Worm (Caenorhabditis elegans) whole organism, late embryonic: ENCODE data around the gene T19H12.3.

Experiments used
- C08G9.2 ChIP-seq: sonication (generic microtip); optimal IDR thresholded peaks from 2 replicates; lab custom pipeline; 2016; ENCODE audit warnings: mild to moderate bottlenecking, missing genetic modification characterization, moderate library complexity, missing compliant biosample characterization
- K02D7.2 ChIP-seq: sonication (generic microtip); optimal IDR thresholded peaks from 2 replicates; lab custom pipeline; 2017; ENCODE audit warnings: mild to moderate bottlenecking, missing genetic modification characterization, missing compliant biosample characterization
- Y22D7AL.16 ChIP-seq: sonication (generic microtip); optimal IDR thresholded peaks from 2 replicates; lab custom pipeline; 2016; ENCODE audit warnings: missing genetic modification characterization, missing compliant biosample characterization
- ahr-1 ChIP-seq: sonication (generic microtip); optimal IDR thresholded peaks from 2 replicates; lab custom pipeline; 2016; ENCODE audit warnings: missing genetic modification characterization, missing compliant biosample characterization
- ama-1 ChIP-seq: fragments of 150-350 bp; optimal IDR thresholded peaks from 2 replicates; lab custom pipeline; 2014
- ceh-14 ChIP-seq: sonication (generic microtip); optimal IDR thresholded peaks from 2 replicates; lab custom pipeline; 2016; ENCODE audit warnings: missing genotype, missing genetic modification characterization, missing compliant biosample characterization
- ceh-19 ChIP-seq: fragments of 200-800 bp; sonication (Bioruptor generic); optimal IDR thresholded peaks from 2 replicates; lab custom pipeline; 2018; ENCODE audit warnings: mild to moderate bottlenecking, missing genetic modification characterization, missing compliant biosample characterization
- ceh-24 ChIP-seq: sonication (generic microtip); optimal IDR thresholded peaks from 2 replicates; lab custom pipeline; 2016; ENCODE audit warnings: mild to moderate bottlenecking, missing genetic modification characterization, missing compliant biosample characterization
- ceh-30 ChIP-seq: fragments of 150-350 bp; optimal IDR thresholded peaks from 2 replicates; lab custom pipeline; 2014; ENCODE audit warnings: missing biosample characterization, missing genetic modification characterization
- ceh-31 ChIP-seq: sonication (generic microtip); optimal IDR thresholded peaks from 2 replicates; lab custom pipeline; 2016; ENCODE audit warnings: missing genetic modification characterization, missing compliant biosample characterization
- ceh-45 ChIP-seq: fragments of 200-800 bp; sonication (Bioruptor generic); IDR thresholded peaks from 2 replicates; pipeline ENCODE4 v1.3.6; 2022; ENCODE audit warnings: missing genetic modification reagents, missing genetic modification characterization, missing compliant biosample characterization
- che-1 ChIP-seq: sonication (generic microtip); optimal IDR thresholded peaks from 2 replicates; lab custom pipeline; 2016; ENCODE audit warnings: mild to moderate bottlenecking, missing genetic modification characterization, missing compliant biosample characterization
- dmd-4 ChIP-seq: sonication (generic microtip); optimal IDR thresholded peaks from 2 replicates; lab custom pipeline; 2016; ENCODE audit warnings: borderline replicate concordance, missing genetic modification characterization, missing compliant biosample characterization
- dve-1 ChIP-seq: sonication (generic microtip); optimal IDR thresholded peaks from 2 replicates; lab custom pipeline; 2017; ENCODE audit warnings: antibody characterized with exemption, mild to moderate bottlenecking, missing genetic modification characterization, missing compliant biosample characterization
- elt-2 ChIP-seq: sonication (generic microtip); optimal IDR thresholded peaks from 2 replicates; lab custom pipeline; 2016; ENCODE audit warnings: missing genetic modification reagents, missing genetic modification characterization, missing compliant biosample characterization
- eyg-1 ChIP-seq: sonication (generic microtip); optimal IDR thresholded peaks from 2 replicates; lab custom pipeline; 2016; ENCODE audit warnings: missing genotype, missing genetic modification characterization, missing compliant biosample characterization
- gmeb-2 ChIP-seq: sonication (generic microtip); optimal IDR thresholded peaks from 2 replicates; lab custom pipeline; 2016; ENCODE audit warnings: missing genetic modification characterization, inconsistent platforms, missing compliant biosample characterization
- hlh-13 ChIP-seq: fragments of 200-800 bp; sonication (Bioruptor generic); optimal IDR thresholded peaks from 2 replicates; lab custom pipeline; 2018; ENCODE audit warnings: mild to moderate bottlenecking, missing genetic modification characterization, missing compliant biosample characterization
- hlh-30 ChIP-seq: sonication (generic microtip); optimal IDR thresholded peaks from 2 replicates; lab custom pipeline; 2017; ENCODE audit warnings: antibody characterized with exemption, missing genetic modification characterization, missing compliant biosample characterization; ENCODE audit not compliant: insufficient read depth
- hlh-6 ChIP-seq: sonication (generic microtip); optimal IDR thresholded peaks from 2 replicates; lab custom pipeline; 2016; ENCODE audit warnings: missing genotype, missing genetic modification characterization, missing compliant biosample characterization
- lim-6 ChIP-seq: sonication (generic microtip); optimal IDR thresholded peaks from 2 replicates; lab custom pipeline; 2016; ENCODE audit warnings: missing genetic modification characterization, missing compliant biosample characterization
- lin-11 ChIP-seq: fragments of 200-800 bp; sonication (Bioruptor generic); optimal IDR thresholded peaks from 2 replicates; lab custom pipeline; 2018; ENCODE audit warnings: mild to moderate bottlenecking, missing genetic modification characterization, missing compliant biosample characterization
- madf-2 ChIP-seq: sonication (generic microtip); optimal IDR thresholded peaks from 2 replicates; lab custom pipeline; 2017; ENCODE audit warnings: missing genetic modification characterization, missing compliant biosample characterization
- mec-3 ChIP-seq: sonication (generic microtip); optimal IDR thresholded peaks from 2 replicates; lab custom pipeline; 2016; ENCODE audit warnings: borderline replicate concordance, missing genetic modification characterization, missing compliant biosample characterization
- nfya-1 ChIP-seq: sonication (generic microtip); optimal IDR thresholded peaks from 2 replicates; lab custom pipeline; 2017; ENCODE audit warnings: missing genetic modification characterization, mild to moderate bottlenecking, missing compliant biosample characterization, antibody characterized with exemption, moderate library complexity
- pag-3 ChIP-seq: sonication (generic microtip); optimal IDR thresholded peaks from 2 replicates; lab custom pipeline; 2016; ENCODE audit warnings: missing compliant biosample characterization, missing genetic modification characterization, borderline replicate concordance
- pat-9 ChIP-seq: fragments of 200-800 bp; sonication (Bioruptor generic); optimal IDR thresholded peaks from 2 replicates; lab custom pipeline; 2018; ENCODE audit warnings: mild to moderate bottlenecking, missing genetic modification characterization, moderate library complexity, missing compliant biosample characterization
- pax-1 ChIP-seq: fragments of 150-350 bp; optimal IDR thresholded peaks from 2 replicates; lab custom pipeline; 2014; ENCODE audit warnings: missing biosample characterization, missing genetic modification characterization
- pha-4 ChIP-seq: fragments of 150-350 bp; optimal IDR thresholded peaks from 2 replicates; lab custom pipeline; 2018; ENCODE audit warnings: missing biosample characterization, missing genetic modification reagents, missing genetic modification characterization
- pqm-1 ChIP-seq: sonication (generic microtip); optimal IDR thresholded peaks from 2 replicates; lab custom pipeline; 2016; ENCODE audit warnings: missing genetic modification characterization, missing compliant biosample characterization
- pros-1 ChIP-seq: fragments of 150-350 bp; optimal IDR thresholded peaks from 2 replicates; lab custom pipeline; 2014; ENCODE audit warnings: missing biosample characterization, missing genetic modification reagents, missing genetic modification characterization
- sdc-2 ChIP-seq: sonication (generic microtip); optimal IDR thresholded peaks from 2 replicates; lab custom pipeline; 2016; ENCODE audit warnings: missing genotype, missing genetic modification characterization, missing compliant biosample characterization
- syd-9 ChIP-seq: sonication (generic microtip); optimal IDR thresholded peaks from 2 replicates; lab custom pipeline; 2016; ENCODE audit warnings: mild to moderate bottlenecking, missing genetic modification characterization, moderate library complexity, missing compliant biosample characterization
- tbx-2 ChIP-seq: sonication (generic microtip); optimal IDR thresholded peaks from 2 replicates; lab custom pipeline; 2016; ENCODE audit warnings: missing genetic modification characterization, missing compliant biosample characterization
- ttx-3 ChIP-seq: sonication (generic microtip); optimal IDR thresholded peaks from 2 replicates; lab custom pipeline; 2016; ENCODE audit warnings: missing genetic modification reagents, missing genetic modification characterization, missing compliant biosample characterization
- unc-3 ChIP-seq, 2 experiments: fragments of 200-800 bp in 1 of 2; sonication (Bioruptor generic) in 1 of 2; sonication (generic microtip) in 1 of 2; conservative IDR thresholded peaks in 1 of 2; optimal IDR thresholded peaks in 1 of 2; 2 replicates each; pipeline versions ENCODE4 v1.3.6 to Lab custom; 2016 to 2022; ENCODE audit warnings: missing compliant biosample characterization in 2 of 2, missing genetic modification characterization in 2 of 2, missing genetic modification reagents in 1 of 2

Gene T19H12.3

ce11 chrV:4885372-4885771, at the start of gene T19H12.3:
Gene T19H12.3 (plus strand): TSS chrV:4885672.
- no peak for TF ChIP-seq ceh-24 (tag; lab: Kevin White, UChicago)
- no peak for TF ChIP-seq hlh-30 (tag; lab: Kevin White, UChicago)
- TF ChIP-seq dmd-4 (tag; lab: Kevin White, UChicago) = no peak
- TF ChIP-seq dve-1 (tag; lab: Kevin White, UChicago) = no peak
- no peak for TF ChIP-seq ceh-14 (tag; lab: Kevin White, UChicago)
- no peak for TF ChIP-seq sdc-2 (tag; lab: Kevin White, UChicago)
- no peak for TF ChIP-seq hlh-13 (GFP tag; lab: Kevin White, UChicago)
- TF ChIP-seq che-1 (tag; lab: Kevin White, UChicago) = no peak
- TF ChIP-seq Y22D7AL.16 = no peak
- no peak for TF ChIP-seq ama-1
- TF ChIP-seq ceh-45 (GFP tag; lab: Robert Waterston, UW) = no peak
- TF ChIP-seq ahr-1 (tag; lab: Kevin White, UChicago) = no peak
- no peak for TF ChIP-seq pax-1 (tag; lab: Kevin White, UChicago)
- TF ChIP-seq pag-3 (tag; lab: Kevin White, UChicago) = no peak
- no peak for TF ChIP-seq elt-2 (tag; lab: Kevin White, UChicago)
- TF ChIP-seq tbx-2 (tag; lab: Kevin White, UChicago) = no peak

- TF ChIP-seq ahr-1 (tag; lab: Kevin White, UChicago) (no peak), pat-9 (tag; lab: Kevin White, UChicago) (no peak), ceh-45 (GFP tag; lab: Robert Waterston, UW) (no peak), unc-3 (GFP tag; conservative IDR thresholded peaks at IDR 0.05; lab: Robert Waterston, UW) (no peak), unc-3 (tag; optimal IDR thresholded peaks at IDR 0.05; lab: Kevin White, UChicago) (no peak), mec-3 (tag; lab: Kevin White, UChicago) (no peak), pros-1 (tag; lab: Kevin White, UChicago) (no peak), sdc-2 (tag; lab: Kevin White, UChicago) (no peak), C08G9.2 (tag; lab: Kevin White, UChicago) (no peak), gmeb-2 (tag; lab: Kevin White, UChicago) (no peak), pqm-1 (no peak), che-1 (tag; lab: Kevin White, UChicago) (no peak), nfya-1 (tag; lab: Kevin White, UChicago) (no peak), syd-9 (tag; lab: Kevin White, UChicago) (no peak), elt-2 (tag; lab: Kevin White, UChicago) (no peak), tbx-2 (tag; lab: Kevin White, UChicago) (no peak), ttx-3 (tag; lab: Kevin White, UChicago) (no peak), madf-2 (tag; lab: Kevin White, UChicago) (no peak), hlh-13 (GFP tag; lab: Kevin White, UChicago) (no peak), pha-4 (no peak)
These were observed 45.6 kb upstream of the T19H12.3 start, which contains the start of gene nas-9 for ce11 chrV:4839913-4840312. Gene nas-9 (minus strand): TSS chrV:4840013.

- TF ChIP-seq K02D7.2 (no peak), pha-4 (no peak), hlh-6 (tag; lab: Kevin White, UChicago) (no peak), mec-3 (tag; lab: Kevin White, UChicago) (no peak), ceh-19 (GFP tag; lab: Kevin White, UChicago) (no peak), madf-2 (tag; lab: Kevin White, UChicago) (no peak), lim-6 (tag; lab: Kevin White, UChicago) (no peak), eyg-1 (no peak), C08G9.2 (tag; lab: Kevin White, UChicago) (no peak), Y22D7AL.16 (no peak), ahr-1 (tag; lab: Kevin White, UChicago) (no peak), dmd-4 (tag; lab: Kevin White, UChicago) (no peak), ceh-31 (tag; lab: Kevin White, UChicago) (no peak), ceh-30 (tag; lab: Kevin White, UChicago) (no peak), lin-11 (tag; lab: Kevin White, UChicago) (no peak), unc-3 (GFP tag; conservative IDR thresholded peaks at IDR 0.05; lab: Robert Waterston, UW) (no peak), unc-3 (tag; optimal IDR thresholded peaks at IDR 0.05; lab: Kevin White, UChicago) (no peak)
These were observed 44.3 kb upstream of the T19H12.3 start, which contains the start of gene cwp-1 for ce11 chrV:4841179-4841578. Gene cwp-1 (minus strand): TSS chrV:4841279.
